Worm (Caenorhabditis elegans) whole organism, L4/young adult: ENCODE measurements around the gene upb-1.

Experiments
- W03F9.2 ChIP-seq: fragments of 150-350 bp; optimal IDR thresholded peaks from 2 replicates; lab custom pipeline; 2014; ENCODE audit warnings: missing biosample characterization, missing genetic modification characterization
- dao-5 ChIP-seq: sonication (generic microtip); optimal IDR thresholded peaks from 2 replicates; lab custom pipeline; 2016; ENCODE audit warnings: missing genotype, missing genetic modification characterization, moderate library complexity, missing compliant biosample characterization
- him-1 ChIP-seq: sonication (generic microtip); optimal IDR thresholded peaks from 2 replicates; lab custom pipeline; 2016; ENCODE audit warnings: missing genotype, missing genetic modification reagents, missing genetic modification characterization, missing compliant biosample characterization

upb-1 gene

DNA sequence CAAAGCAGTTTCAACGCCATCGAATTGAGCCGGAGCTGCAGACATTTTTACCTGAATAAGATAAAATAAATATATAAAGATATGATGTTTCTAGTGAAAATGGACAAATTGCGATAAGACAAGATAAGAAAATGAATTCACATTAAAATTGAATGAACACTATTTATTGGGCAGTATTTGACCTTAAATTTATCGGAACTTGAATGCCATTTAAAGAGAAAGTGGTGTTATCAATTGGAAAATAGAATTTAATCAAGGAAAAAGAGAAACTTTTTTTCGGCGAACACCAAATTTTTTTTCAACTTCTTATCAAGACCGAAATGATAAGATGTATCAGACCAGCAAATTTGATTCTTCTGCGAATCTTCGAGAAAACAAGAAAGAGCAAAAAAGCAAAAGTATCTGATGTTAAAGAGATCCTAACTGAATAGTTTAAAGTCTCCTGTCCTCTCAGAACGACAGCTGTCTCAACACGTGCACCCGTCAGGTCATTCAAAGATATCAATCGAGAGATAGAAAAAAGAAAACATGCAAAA lies at the start of gene upb-1:
Gene upb-1, minus strand, starts transcription at position 51 of the 536 bp plus-strand sequence.
- TF ChIP-seq him-1 (no peak), dao-5 (tag; lab: Kevin White, UChicago) (no peak), W03F9.2 (tag; lab: Kevin White, UChicago) (no peak)

DNA sequence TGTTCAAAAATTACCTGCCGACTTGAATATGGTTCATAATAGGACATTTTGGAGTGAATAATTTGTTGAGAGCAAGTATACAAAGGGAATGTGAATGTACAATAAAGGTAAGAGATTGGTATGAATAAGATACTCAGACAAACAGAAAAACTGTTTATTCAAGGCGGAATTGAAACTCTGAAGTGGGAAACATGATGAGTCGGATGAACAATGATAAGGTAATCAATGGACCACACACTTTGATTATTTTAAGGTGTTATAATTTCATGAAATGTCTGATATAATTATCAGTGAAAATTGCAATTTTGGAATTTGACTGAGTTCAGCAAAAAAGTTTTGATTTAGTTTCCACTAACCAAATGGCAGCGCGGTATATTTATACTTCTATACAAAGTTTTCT lies 49.6 kb upstream of the upb-1 start:
- TF ChIP-seq dao-5 (tag; lab: Kevin White, UChicago) (no peak), W03F9.2 (tag; lab: Kevin White, UChicago) (no peak), him-1 (no peak)

DNA sequence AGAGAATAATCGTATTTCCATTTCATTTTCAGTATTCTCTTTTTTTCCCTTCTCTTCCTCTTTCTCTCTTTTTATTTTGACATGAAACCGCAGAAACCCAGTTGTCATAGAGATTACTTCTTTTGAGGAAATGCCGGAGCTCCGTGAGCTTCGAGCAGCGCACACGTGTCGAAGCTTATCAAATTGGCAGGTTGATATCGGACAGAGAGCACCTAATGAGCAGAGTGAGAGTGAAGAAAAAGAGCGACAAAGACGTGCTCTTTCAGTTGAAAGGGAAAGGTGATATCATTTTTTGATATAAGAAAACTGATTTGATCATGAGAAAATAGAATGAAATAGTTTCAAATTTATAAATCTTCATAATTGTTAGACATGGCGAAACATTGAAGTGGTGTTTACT lies 45.5 kb upstream of the upb-1 start, which contains the start of gene C32D5.14:
Gene C32D5.14, plus strand, starts transcription at position 131 of the 400 bp plus-strand sequence.
- TF ChIP-seq dao-5 (tag; lab: Kevin White, UChicago): no peak
- TF ChIP-seq him-1: no peak
- no peak for TF ChIP-seq W03F9.2 (tag; lab: Kevin White, UChicago)

DNA sequence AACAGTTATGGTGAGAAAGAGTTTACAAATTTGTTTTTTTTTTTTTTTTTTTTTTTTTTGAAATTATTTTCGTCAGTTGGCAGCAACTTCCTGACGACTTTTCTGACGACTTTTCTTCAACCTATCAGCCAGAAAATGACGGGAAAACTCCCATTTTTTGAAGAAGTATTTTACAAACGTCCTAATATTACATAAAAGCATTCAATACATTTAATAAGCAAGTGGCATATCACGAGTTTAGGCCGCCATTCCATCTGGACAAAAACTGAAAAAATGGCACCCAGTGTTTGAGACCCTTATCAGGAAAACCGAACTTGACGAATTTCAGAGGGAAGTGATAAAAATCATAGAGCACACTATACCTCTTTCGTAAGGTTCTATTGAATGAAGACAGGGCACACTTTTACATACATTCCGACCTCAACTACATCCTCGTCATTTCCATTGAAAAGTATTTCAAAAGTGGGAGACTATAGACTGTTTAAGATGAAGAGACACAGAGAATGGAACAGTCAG lies 44.9 kb upstream of the upb-1 start:
- no peak for TF ChIP-seq W03F9.2 (tag; lab: Kevin White, UChicago)
- TF ChIP-seq dao-5 (tag; lab: Kevin White, UChicago): no peak
- no peak for TF ChIP-seq him-1

DNA sequence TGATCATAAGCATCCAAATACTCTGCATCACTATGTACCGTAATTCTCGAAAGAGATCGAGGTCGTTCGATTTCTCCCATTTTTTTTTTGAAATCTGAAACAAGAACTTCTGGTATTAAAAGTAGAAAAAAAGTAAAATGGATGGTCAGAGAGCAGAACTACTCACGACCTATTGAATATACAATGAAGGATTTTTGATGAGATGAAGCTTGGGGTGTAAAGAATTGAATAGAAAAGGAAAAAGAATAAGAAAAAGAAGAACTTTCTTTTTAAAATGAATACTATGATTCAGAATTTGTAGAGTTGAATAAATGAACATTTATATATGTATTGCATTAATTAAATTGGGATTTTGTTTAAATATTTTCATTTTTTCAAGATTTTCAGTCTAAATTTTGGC lies 44.0 kb upstream of the upb-1 start, which contains the start of gene ttc-39B:
Gene ttc-39B, minus strand, starts transcription at position 101 of the 400 bp plus-strand sequence.
- TF ChIP-seq him-1 (no peak), dao-5 (tag; lab: Kevin White, UChicago) (no peak), W03F9.2 (tag; lab: Kevin White, UChicago) (no peak)

DNA sequence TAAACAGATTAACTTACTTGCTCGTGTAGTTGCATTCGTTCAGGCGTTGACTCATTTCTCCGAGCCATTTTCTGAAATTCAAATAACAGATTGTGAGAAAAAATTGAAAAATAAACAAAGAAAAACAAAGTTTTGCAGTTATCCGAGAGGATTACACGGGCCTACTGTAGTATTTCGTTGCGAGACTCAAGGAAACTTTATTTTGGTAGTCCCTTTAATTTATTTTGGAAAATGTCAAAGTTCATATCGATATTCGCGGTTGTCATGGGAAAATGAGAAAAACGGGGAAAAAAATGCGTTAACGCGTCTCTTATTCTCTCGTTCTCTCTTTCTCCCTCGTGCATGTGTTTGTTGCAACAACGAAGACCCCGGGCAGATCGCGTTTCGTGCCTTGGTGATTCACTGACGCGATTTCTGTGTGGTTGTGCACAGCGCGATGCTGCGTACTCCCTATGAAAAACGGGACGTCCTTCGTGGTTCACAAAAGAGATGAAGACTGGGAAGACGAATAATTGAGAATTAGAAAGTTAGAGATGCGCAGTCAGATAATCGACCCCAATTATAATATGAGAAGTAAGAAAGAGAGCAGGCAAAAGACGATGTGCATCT lies 41.4 kb upstream of the upb-1 start, which contains the start of gene set-4:
Gene set-4, minus strand, starts transcription at position 120 of the 609 bp plus-strand sequence.
- TF ChIP-seq dao-5 (tag; lab: Kevin White, UChicago) (no peak), W03F9.2 (tag; lab: Kevin White, UChicago) (peak; percentile 51), him-1 (peak; percentile 78)

DNA sequence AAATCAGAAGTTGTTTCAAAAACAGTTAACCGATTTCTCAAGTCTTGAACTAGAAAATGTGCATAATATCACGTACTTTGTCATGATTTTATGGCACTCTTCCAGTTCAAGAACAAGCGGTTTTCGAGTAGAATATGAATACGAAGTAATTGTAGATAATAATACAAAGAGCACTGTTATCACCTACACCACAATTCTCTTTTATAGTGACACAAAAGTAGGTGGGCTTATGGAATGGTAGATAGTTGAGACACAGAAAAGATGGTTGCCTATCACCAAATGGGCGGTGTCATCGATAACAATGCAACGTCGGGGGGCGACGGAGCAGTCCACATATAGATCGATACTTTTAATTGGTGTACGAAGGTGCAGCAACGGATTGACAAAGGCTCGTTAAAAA lies 38.8 kb upstream of the upb-1 start:
- TF ChIP-seq W03F9.2 (tag; lab: Kevin White, UChicago) (no peak), him-1 (no peak), dao-5 (tag; lab: Kevin White, UChicago) (no peak)

DNA sequence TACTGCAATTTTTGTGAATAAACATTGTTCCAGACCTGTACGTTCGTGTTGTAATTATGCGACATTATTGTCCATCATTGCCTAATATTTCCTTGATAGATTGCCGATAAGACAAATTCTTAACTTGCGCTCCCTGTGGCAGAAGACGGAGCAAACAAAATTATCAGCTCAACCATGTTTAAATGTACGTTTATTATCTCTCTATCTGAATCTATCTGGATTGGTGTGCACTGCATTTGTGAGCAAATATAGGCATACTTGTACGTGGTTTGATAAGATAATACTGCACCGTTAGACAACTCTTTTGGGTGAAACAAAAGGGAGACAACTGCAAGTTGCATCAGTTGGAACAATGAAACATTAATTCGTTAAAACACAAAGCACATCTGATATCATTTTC lies 37.4 kb upstream of the upb-1 start:
- TF ChIP-seq W03F9.2 (tag; lab: Kevin White, UChicago): no peak
- TF ChIP-seq dao-5 (tag; lab: Kevin White, UChicago): no peak
- no peak for TF ChIP-seq him-1

DNA sequence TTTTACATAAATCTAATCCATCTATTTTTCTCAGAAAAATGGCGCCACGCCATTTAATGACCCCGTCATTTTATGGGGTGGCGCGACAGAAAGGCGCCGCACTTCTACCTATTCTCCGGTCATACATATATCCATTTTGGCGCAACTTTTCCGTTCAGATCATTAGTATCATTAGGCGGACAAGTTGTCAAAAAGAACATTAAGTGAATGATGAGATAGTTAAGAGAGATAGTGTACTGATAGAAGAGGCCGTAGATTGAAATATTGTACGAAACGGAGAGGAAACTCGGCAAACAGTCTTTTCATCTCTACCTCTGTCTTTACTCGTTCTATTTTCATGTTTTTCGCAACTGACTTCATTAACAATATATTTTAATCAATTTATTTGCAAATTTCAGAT lies 34.2 kb upstream of the upb-1 start, which contains the start of gene sma-6:
Gene sma-6, plus strand, starts transcription at position 399 of the 400 bp plus-strand sequence.
- TF ChIP-seq W03F9.2 (tag; lab: Kevin White, UChicago): no peak
- no peak for TF ChIP-seq dao-5 (tag; lab: Kevin White, UChicago)
- no peak for TF ChIP-seq him-1

DNA sequence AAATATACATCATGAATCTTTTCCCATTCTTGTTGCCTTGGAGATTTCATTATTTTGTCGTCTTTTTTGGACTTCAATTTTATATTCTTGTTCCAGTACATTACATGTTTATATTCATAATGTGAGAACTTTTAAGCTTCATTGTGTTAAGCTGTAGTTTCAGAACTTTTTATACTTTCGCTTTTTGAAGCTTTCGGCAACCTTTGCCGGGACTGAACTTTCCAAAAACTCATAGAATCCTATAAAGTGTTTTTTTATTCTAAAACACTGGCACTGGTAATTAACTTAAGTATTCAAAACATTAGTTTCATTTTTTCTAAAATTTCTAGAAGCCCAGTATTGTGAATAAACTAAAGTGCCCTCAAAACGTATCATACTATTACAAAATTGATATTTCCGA lies 33.1 kb upstream of the upb-1 start, which contains the start of gene C32D5.4:
Gene C32D5.4, minus strand, starts transcription at position 101 of the 400 bp plus-strand sequence.
- TF ChIP-seq W03F9.2 (tag; lab: Kevin White, UChicago) (no peak), dao-5 (tag; lab: Kevin White, UChicago) (no peak), him-1 (no peak)

DNA sequence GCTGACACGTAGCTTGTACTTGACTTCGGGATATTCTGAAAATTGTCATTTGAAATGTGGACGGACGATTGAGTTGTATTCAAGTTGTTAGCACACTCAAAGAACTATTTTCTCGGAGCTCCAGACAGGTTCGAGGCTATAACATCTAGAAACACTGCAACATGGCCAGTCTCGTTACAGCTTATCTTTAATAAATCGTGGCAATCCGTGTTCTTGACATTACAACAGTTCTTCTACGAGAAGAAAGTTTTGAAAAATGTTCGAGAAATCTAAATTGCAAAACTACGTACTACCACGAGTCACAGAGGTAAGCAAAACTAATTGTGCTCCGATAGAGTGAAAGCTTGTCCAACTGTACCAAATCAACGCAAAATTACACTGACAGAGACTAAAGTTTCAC lies 32.2 kb upstream of the upb-1 start:
- no peak for TF ChIP-seq W03F9.2 (tag; lab: Kevin White, UChicago)
- TF ChIP-seq dao-5 (tag; lab: Kevin White, UChicago): no peak

DNA sequence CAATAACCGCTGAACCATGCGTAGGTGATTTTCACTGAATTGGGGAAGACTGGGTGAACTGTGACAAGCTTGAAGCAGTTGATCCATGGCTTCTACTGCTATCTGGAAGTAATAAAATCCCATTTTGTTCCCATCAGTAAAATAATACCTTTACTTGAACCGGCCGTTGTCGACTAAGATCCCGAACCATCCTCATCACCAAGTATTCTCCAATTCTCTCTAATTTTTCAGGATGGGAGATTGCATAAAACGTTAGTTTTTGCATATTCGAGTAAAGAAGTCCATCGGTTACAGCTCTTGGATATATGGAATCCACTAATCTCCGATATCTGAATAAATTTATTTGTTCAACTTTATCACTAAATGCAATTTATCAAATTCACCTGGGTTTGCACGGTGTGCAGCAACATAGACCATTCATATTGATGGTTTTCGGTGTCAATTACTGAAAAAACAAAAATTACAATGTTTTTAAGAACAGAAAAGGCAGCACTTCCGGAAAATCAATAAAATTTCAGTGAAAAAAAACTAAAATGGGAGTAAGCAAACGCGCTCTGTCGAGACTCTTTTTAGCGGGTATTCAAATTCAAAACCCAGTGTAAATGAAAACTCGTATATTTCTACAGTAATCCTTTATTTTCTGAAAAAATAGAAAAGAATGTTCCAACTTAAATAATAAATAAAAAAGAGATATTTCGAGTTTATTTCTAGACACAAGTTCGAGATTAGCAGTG lies 30.9 kb upstream of the upb-1 start, which contains the start of gene efr-3:
Gene efr-3, minus strand, starts transcription at position 505 of the 734 bp plus-strand sequence.
- TF ChIP-seq W03F9.2 (tag; lab: Kevin White, UChicago) (peak; percentile 38), dao-5 (tag; lab: Kevin White, UChicago) (no peak)

DNA sequence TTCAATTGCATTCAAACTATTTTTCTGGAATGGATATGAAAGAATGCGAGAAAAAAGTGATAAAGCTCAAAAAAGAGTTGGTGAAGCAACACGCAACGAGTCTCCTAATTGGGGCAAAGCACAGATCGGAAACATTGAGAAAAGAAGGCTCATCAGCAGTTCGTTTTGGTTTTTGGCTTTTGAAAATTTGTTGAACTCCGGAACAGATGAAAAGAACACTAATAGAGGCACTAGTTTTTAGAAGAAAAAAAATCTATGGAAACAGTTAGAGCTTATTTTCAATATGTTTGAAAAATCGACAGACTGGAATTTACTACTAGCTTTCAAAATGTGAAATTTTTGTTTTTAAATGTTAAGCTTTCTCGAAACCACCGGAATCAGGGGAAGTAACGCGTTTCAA lies 22.0 kb upstream of the upb-1 start:
- TF ChIP-seq him-1 (no peak), W03F9.2 (tag; lab: Kevin White, UChicago) (no peak), dao-5 (tag; lab: Kevin White, UChicago) (no peak)

DNA sequence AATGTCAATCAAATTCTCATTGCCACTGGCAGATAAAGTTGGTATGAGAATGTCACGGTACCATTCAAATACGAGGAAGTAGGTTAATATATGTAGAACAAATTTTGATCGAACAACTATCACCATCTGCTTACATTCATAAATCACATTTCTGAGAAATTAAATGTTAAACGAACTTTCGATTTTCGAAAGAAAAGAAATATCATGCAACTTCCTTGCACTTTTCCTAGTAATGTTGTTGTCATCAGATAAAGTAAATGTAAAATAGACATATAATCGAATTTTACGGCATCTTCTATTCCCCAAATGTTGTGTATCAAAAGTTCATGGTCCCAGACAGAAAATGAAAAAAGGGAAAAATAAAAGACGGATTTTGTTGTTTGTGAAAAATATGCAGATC lies 21.6 kb upstream of the upb-1 start:
- TF ChIP-seq W03F9.2 (tag; lab: Kevin White, UChicago): no peak
